Fruit fly (Drosophila melanogaster): ENCODE results near the gene Fdx1.

The Fdx1 gene

DNA sequence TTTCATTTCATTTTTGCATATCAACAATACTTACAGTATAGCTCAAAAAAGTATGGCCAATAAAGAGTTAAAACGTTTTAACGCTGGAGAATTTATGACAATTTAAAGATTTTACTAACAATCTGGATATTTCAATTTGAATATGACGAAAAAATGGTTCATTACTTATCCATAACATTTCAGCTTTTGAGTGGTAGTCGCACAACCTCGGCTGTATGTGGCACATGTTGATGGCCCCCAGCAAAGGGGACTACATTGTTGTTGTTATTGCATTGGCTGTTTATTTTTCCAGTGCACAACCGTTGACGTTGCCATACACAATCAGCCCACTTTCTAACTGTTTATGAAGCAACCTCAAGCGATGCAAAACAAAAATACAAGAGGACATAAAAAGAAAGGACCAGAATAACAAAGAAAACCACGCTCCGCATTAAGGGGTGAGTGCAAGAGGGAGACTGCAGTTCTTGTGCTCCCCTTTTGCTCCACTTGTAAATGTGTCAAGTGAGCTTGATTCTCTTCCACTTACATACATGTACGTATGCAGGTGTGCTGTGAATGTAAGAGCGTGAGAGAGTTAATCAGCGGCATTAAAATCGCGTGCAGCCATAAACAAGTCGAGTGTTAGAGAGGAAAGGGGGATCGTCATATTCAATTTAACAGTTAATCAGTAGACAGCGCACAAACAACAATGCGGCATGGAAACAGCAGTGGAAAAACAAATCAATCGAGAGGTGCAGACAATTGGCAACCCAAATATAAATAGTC is 49.2 kb upstream of the Fdx1 start:
- peak; percentile 96 for TF ChIP-seq CG3919 (GFP tag; optimal IDR thresholded peaks at IDR 0.05)
- peak; percentile 91 for TF ChIP-seq Blimp-1 (GFP tag; optimal IDR thresholded peaks at IDR 0.05)
- peak; percentile 97 for TF ChIP-seq CG8319 (GFP tag; optimal IDR thresholded peaks at IDR 0.05)
- peak; percentile 94 for TF ChIP-seq CG3032 (tag; optimal IDR thresholded peaks at IDR 0.05)
- TF ChIP-seq dsx (GFP tag; optimal IDR thresholded peaks at IDR 0.05; ENCODE audit: poor library complexity, severe bottlenecking), result peak; percentile 100
- TF ChIP-seq Gug (GFP tag; IDR thresholded peaks at IDR 0.05), result peak; percentile 93
- peak; percentile 96 for TF ChIP-seq CG7368 (GFP tag; optimal IDR thresholded peaks at IDR 0.05)
- TF ChIP-seq CG10631 (GFP tag; optimal IDR thresholded peaks at IDR 0.05), result peak; percentile 94
- TF ChIP-seq Eip93F (GFP tag; optimal IDR thresholded peaks at IDR 0.05), result peak; percentile 88
- peak; percentile 97 for TF ChIP-seq Ets96B (tag; optimal IDR thresholded peaks at IDR 0.05)
- TF ChIP-seq CG16779 (tag; optimal IDR thresholded peaks at IDR 0.05), result peak; percentile 94
- peak; percentile 95 for TF ChIP-seq OdsH (GFP tag; optimal IDR thresholded peaks at IDR 0.05)
- peak; percentile 93 to 96 for TF ChIP-seq ss (GFP tag; optimal IDR thresholded peaks at IDR 0.05)
- peak; percentile 97 for TF ChIP-seq CG6163 (GFP tag; IDR thresholded peaks at IDR 0.05)
- TF ChIP-seq CG8632 (GFP tag; optimal IDR thresholded peaks at IDR 0.05), result peak; percentile 97
- peak; percentile 89 for TF ChIP-seq vri (GFP tag; optimal IDR thresholded peaks at IDR 0.05)
- TF ChIP-seq Ets21C (GFP tag; optimal IDR thresholded peaks at IDR 0.05), result peak; percentile 95
- peak; percentile 99 for TF ChIP-seq svp (GFP tag)
- TF ChIP-seq CG6792 (GFP tag; optimal IDR thresholded peaks at IDR 0.05), result peak; percentile 98
- peak; percentile 94 for TF ChIP-seq CG6276 (GFP tag; optimal IDR thresholded peaks at IDR 0.05)
- TF ChIP-seq esn (GFP tag; optimal IDR thresholded peaks at IDR 0.05), result peak; percentile 99
- peak; percentile 98 for TF ChIP-seq CG8119 (GFP tag; IDR thresholded peaks at IDR 0.05)
- TF ChIP-seq dac (GFP tag; optimal IDR thresholded peaks at IDR 0.05), result peak; percentile 89
- TF ChIP-seq CG9139 (GFP tag; optimal IDR thresholded peaks at IDR 0.05), result peak; percentile 94
- peak; percentile 93 for TF ChIP-seq spab (GFP tag; optimal IDR thresholded peaks at IDR 0.05)
- no peak for TF ChIP-seq fkh (GFP tag; optimal IDR thresholded peaks at IDR 0.05)
- TF ChIP-seq CG11762 (GFP tag; optimal IDR thresholded peaks at IDR 0.05; ENCODE audit: insufficient read depth), result peak; percentile 95
- TF ChIP-seq Hr38 (GFP tag; optimal IDR thresholded peaks at IDR 0.05), result no peak
- peak; percentile 88 for TF ChIP-seq CG11294 (GFP tag; IDR thresholded peaks at IDR 0.05)
- TF ChIP-seq cyc (GFP tag; optimal IDR thresholded peaks at IDR 0.05), result peak; percentile 97
- TF ChIP-seq Sox14 (GFP tag; optimal IDR thresholded peaks at IDR 0.05), result peak; percentile 98
- TF ChIP-seq fd59A (GFP tag; optimal IDR thresholded peaks at IDR 0.05), result peak; percentile 95
- peak; percentile 96 for TF ChIP-seq achi (GFP tag; optimal IDR thresholded peaks at IDR 0.05)
- peak; percentile 98 for TF ChIP-seq eg (GFP tag; IDR thresholded peaks at IDR 0.05)
- TF ChIP-seq CG15336 (GFP tag; IDR thresholded peaks at IDR 0.05), result peak; percentile 98
- peak; percentile 96 for TF ChIP-seq acj6 (GFP tag; optimal IDR thresholded peaks at IDR 0.05)
- peak; percentile 99 for TF ChIP-seq Eip78C (GFP tag)
- TF ChIP-seq CG10669 (GFP tag; optimal IDR thresholded peaks at IDR 0.05), result peak; percentile 97
- TF ChIP-seq pdm3 (GFP tag; optimal IDR thresholded peaks at IDR 0.05), result peak; percentile 97
- TF ChIP-seq CG6854 (GFP tag; optimal IDR thresholded peaks at IDR 0.05), result peak; percentile 96
- TF ChIP-seq topi (GFP tag; optimal IDR thresholded peaks at IDR 0.05), result peak; percentile 98
- peak; percentile 99 for TF ChIP-seq Eip75B (GFP tag; optimal IDR thresholded peaks at IDR 0.05)
- peak; percentile 91 for TF ChIP-seq salr (GFP tag; optimal IDR thresholded peaks at IDR 0.05)
- peak; percentile 97 for TF ChIP-seq CG34406 (GFP tag; optimal IDR thresholded peaks at IDR 0.05)
- TF ChIP-seq Sox102F (GFP tag; optimal IDR thresholded peaks at IDR 0.05), result peak; percentile 98
- peak; percentile 87 for TF ChIP-seq fd85E (GFP tag; optimal IDR thresholded peaks at IDR 0.05)
- peak; percentile 84 for TF ChIP-seq Lpt (GFP tag; optimal IDR thresholded peaks at IDR 0.05)
- TF ChIP-seq Met (GFP tag; optimal IDR thresholded peaks at IDR 0.05), result peak; percentile 98
- peak; percentile 96 for TF ChIP-seq Hr39 (GFP tag; optimal IDR thresholded peaks at IDR 0.05)
- TF ChIP-seq net (GFP tag; optimal IDR thresholded peaks at IDR 0.05), result peak; percentile 97

Data from whole organism, prepupa.